Fruit fly (Drosophila melanogaster): ENCODE results near the gene CG7872.

Gene CG7872

dm6 chrX:15618953-15619630 lies 41.1 kb downstream of the CG7872 start (continued):
- peak; percentile 79 for TF ChIP-seq CG8924 (tag; optimal IDR thresholded peaks at IDR 0.05)
- peak; percentile 93 for TF ChIP-seq crol (GFP tag; IDR thresholded peaks at IDR 0.05)
- TF ChIP-seq Dbx (GFP tag; IDR thresholded peaks at IDR 0.05), result peak; percentile 76
- TF ChIP-seq org-1 (GFP tag; optimal IDR thresholded peaks at IDR 0.05), result peak; percentile 68
- TF ChIP-seq Dip3 (GFP tag; optimal IDR thresholded peaks at IDR 0.05), result peak; percentile 63
- TF ChIP-seq B-H2 (GFP tag; optimal IDR thresholded peaks at IDR 0.05), result peak; percentile 29
- no peak for TF ChIP-seq hkb (optimal IDR thresholded peaks at IDR 0.05)
- TF ChIP-seq hkb (GFP tag; IDR thresholded peaks at IDR 0.05), result peak; percentile 76
- TF ChIP-seq pho (GFP tag; optimal IDR thresholded peaks at IDR 0.05), result peak; percentile 57
- no peak for TF ChIP-seq Doc2 (GFP tag; IDR thresholded peaks at IDR 0.05)
- peak; percentile 76 for TF ChIP-seq CG1024 (GFP tag; IDR thresholded peaks at IDR 0.05)
- TF ChIP-seq Xbp1 (GFP tag; optimal IDR thresholded peaks at IDR 0.05), result peak; percentile 88
- TF ChIP-seq pum (GFP tag; optimal IDR thresholded peaks at IDR 0.05), result peak; percentile 65
- TF ChIP-seq Tbp (GFP tag; optimal IDR thresholded peaks at IDR 0.05), result no peak
- TF ChIP-seq Dfd (GFP tag; optimal IDR thresholded peaks at IDR 0.05), result no peak
- peak; percentile 63 for TF ChIP-seq CG18764 (GFP tag; optimal IDR thresholded peaks at IDR 0.05)
- TF ChIP-seq repo (GFP tag; optimal IDR thresholded peaks at IDR 0.05), result peak; percentile 74
- TF ChIP-seq CG17359 (tag; optimal IDR thresholded peaks at IDR 0.05), result peak; percentile 87
- no peak for TF ChIP-seq gcm2 (GFP tag; optimal IDR thresholded peaks at IDR 0.05)
- TF ChIP-seq CG14710 (tag; optimal IDR thresholded peaks at IDR 0.05), result peak; percentile 71
- peak; percentile 61 for TF ChIP-seq danr (GFP tag; IDR thresholded peaks at IDR 0.05)
- TF ChIP-seq Bgb (GFP tag; IDR thresholded peaks at IDR 0.05; ENCODE audit: partially characterized antibody), result no peak
- TF ChIP-seq ftz-f1 (GFP tag; optimal IDR thresholded peaks at IDR 0.05), result no peak
- TF ChIP-seq lmd (GFP tag; IDR thresholded peaks at IDR 0.05), result peak; percentile 83
- peak; percentile 88 for TF ChIP-seq CG11456 (GFP tag; IDR thresholded peaks at IDR 0.05)
- TF ChIP-seq kni (GFP tag; optimal IDR thresholded peaks at IDR 0.05), result no peak
- no peak for TF ChIP-seq Scr (GFP tag; IDR thresholded peaks at IDR 0.05; ENCODE audit: partially characterized antibody)
- no peak for TF ChIP-seq Hr39 (optimal IDR thresholded peaks at IDR 0.05)
- no peak for TF ChIP-seq CG8478 (optimal IDR thresholded peaks at IDR 0.05)
- peak; percentile 37 for TF ChIP-seq Myb (GFP tag; optimal IDR thresholded peaks at IDR 0.05)
- TF ChIP-seq ara (GFP tag; IDR thresholded peaks at IDR 0.05), result peak; percentile 71; the same call in 1 of the 2 replicates
- peak; percentile 25 for TF ChIP-seq disco-r (GFP tag; optimal IDR thresholded peaks at IDR 0.05)
- TF ChIP-seq Sox100B (GFP tag; optimal IDR thresholded peaks at IDR 0.05), result peak; percentile 69
- peak; percentile 80 for TF ChIP-seq CG1602 (GFP tag; optimal IDR thresholded peaks at IDR 0.05)
- TF ChIP-seq CG3065 (GFP tag; optimal IDR thresholded peaks at IDR 0.05), result peak; percentile 37
- peak; percentile 66 for TF ChIP-seq CG1647 (GFP tag; optimal IDR thresholded peaks at IDR 0.05)
- peak; percentile 14 for TF ChIP-seq p53 (GFP tag; optimal IDR thresholded peaks at IDR 0.05)
- peak; percentile 85 for TF ChIP-seq CG2712 (tag; optimal IDR thresholded peaks at IDR 0.05)
- TF ChIP-seq hbn (GFP tag; IDR thresholded peaks at IDR 0.05; ENCODE audit: partially characterized antibody), result no peak
- TF ChIP-seq zen (tag; optimal IDR thresholded peaks at IDR 0.05), result peak; percentile 50
- peak; percentile 83 for TF ChIP-seq Gug (GFP tag; IDR thresholded peaks at IDR 0.05)
- TF ChIP-seq slou (GFP tag; optimal IDR thresholded peaks at IDR 0.05), result peak; percentile 6
- peak; percentile 22 for TF ChIP-seq tup (GFP tag; optimal IDR thresholded peaks at IDR 0.05)
- TF ChIP-seq her (GFP tag; optimal IDR thresholded peaks at IDR 0.05), result peak; percentile 59
- peak; percentile 61 for TF ChIP-seq CG10147 (GFP tag; optimal IDR thresholded peaks at IDR 0.05)
- TF ChIP-seq CG17802 (tag; optimal IDR thresholded peaks at IDR 0.05), result peak; percentile 73
- TF ChIP-seq HLHmδ (GFP tag; optimal IDR thresholded peaks at IDR 0.05), result no peak
- TF ChIP-seq wdn (GFP tag; IDR thresholded peaks at IDR 0.05), result peak; percentile 33; the same call in 1 of the 2 replicates
- no peak for TF ChIP-seq gfzf (GFP tag; optimal IDR thresholded peaks at IDR 0.05)
- peak; percentile 48 for TF ChIP-seq CG33213 (GFP tag; optimal IDR thresholded peaks at IDR 0.05)
- peak; percentile 17 for TF ChIP-seq Fer2 (tag; optimal IDR thresholded peaks at IDR 0.05)
- TF ChIP-seq CG10274 (GFP tag; optimal IDR thresholded peaks at IDR 0.05), result peak; percentile 60

Data from whole organism, embryonic.